Fruit fly (Drosophila melanogaster) whole organism, adult: ENCODE measurements around the gene CG32299.
A peak's percentile ranks its signal among the peaks of the same experiment; 100 is the strongest.

Source experiments
- CG11617 ChIP-seq: fragments of 200-800 bp; sonication (Bioruptor generic); optimal IDR thresholded peaks from 2 replicates; lab custom pipeline; 2017; ENCODE audit warnings: mild to moderate bottlenecking, missing biosample characterization, missing genetic modification reagents, missing genetic modification characterization
- CG12768 ChIP-seq: fragments of 200-800 bp; sonication (Bioruptor generic); optimal IDR thresholded peaks from 2 replicates; lab custom pipeline; 2017; ENCODE audit warnings: missing biosample characterization, missing genetic modification characterization, mild to moderate bottlenecking, moderate library complexity, missing genetic modification reagents
- CG14711 ChIP-seq: fragments of 200-800 bp; sonication (Bioruptor generic); optimal IDR thresholded peaks from 2 replicates; lab custom pipeline; 2018; ENCODE audit warnings: missing biosample characterization, mild to moderate bottlenecking, missing genetic modification characterization, moderate library complexity
- CG1620 ChIP-seq: fragments of 200-800 bp; sonication (Bioruptor generic); optimal IDR thresholded peaks from 2 replicates; lab custom pipeline; 2016; ENCODE audit warnings: missing biosample characterization, missing genetic modification characterization
- CG33017 ChIP-seq: fragments of 200-800 bp; sonication (Bioruptor generic); optimal IDR thresholded peaks from 2 replicates; lab custom pipeline; 2018; ENCODE audit warnings: missing biosample characterization, mild to moderate bottlenecking, missing genetic modification characterization, moderate library complexity
- CG5204 ChIP-seq: fragments of 200-800 bp; sonication (Bioruptor generic); optimal IDR thresholded peaks from 2 replicates; lab custom pipeline; 2016; ENCODE audit warnings: missing biosample characterization, missing genetic modification characterization
- CG7045 ChIP-seq: fragments of 200-800 bp; sonication (Bioruptor generic); optimal IDR thresholded peaks from 2 replicates; lab custom pipeline; 2017; ENCODE audit warnings: missing biosample characterization, mild to moderate bottlenecking, missing genetic modification characterization
- CG7101 ChIP-seq: fragments of 200-800 bp; sonication (Bioruptor generic); optimal IDR thresholded peaks from 2 replicates; lab custom pipeline; 2018; ENCODE audit warnings: missing biosample characterization, mild to moderate bottlenecking, missing genetic modification characterization, moderate library complexity
- Clk ChIP-seq: fragments of 200-800 bp; sonication (Bioruptor generic); optimal IDR thresholded peaks from 2 replicates; lab custom pipeline; 2017; ENCODE audit warnings: missing biosample characterization, missing genetic modification characterization
- Crg-1 ChIP-seq: fragments of 200-800 bp; sonication (Bioruptor generic); optimal IDR thresholded peaks from 2 replicates; lab custom pipeline; 2016; ENCODE audit warnings: missing biosample characterization, missing genetic modification characterization
- Hr96 ChIP-seq: fragments of 200-800 bp; sonication (Bioruptor generic); optimal IDR thresholded peaks from 2 replicates; lab custom pipeline; 2016; ENCODE audit warnings: missing biosample characterization, missing genetic modification characterization
- Mnt ChIP-seq: fragments of 200-800 bp; sonication (Bioruptor generic); optimal IDR thresholded peaks from 2 replicates; lab custom pipeline; 2016; ENCODE audit warnings: missing biosample characterization, mild to moderate bottlenecking, missing genetic modification characterization
- bab1 ChIP-seq: fragments of 200-800 bp; sonication (Bioruptor generic); optimal IDR thresholded peaks from 3 replicates; lab custom pipeline; 2019; ENCODE audit warnings: missing biosample characterization, mild to moderate bottlenecking, missing genetic modification characterization, moderate library complexity
- cic ChIP-seq: fragments of 200-800 bp; sonication (Bioruptor generic); optimal IDR thresholded peaks from 2 replicates; lab custom pipeline; 2017; ENCODE audit warnings: missing biosample characterization, mild to moderate bottlenecking, missing genetic modification characterization, moderate library complexity
- cnc ChIP-seq, 2 experiments: fragments of >200 bp; optimal IDR thresholded peaks; 2 replicates each; lab custom pipeline; 2017
- kay ChIP-seq: fragments of 200-800 bp; sonication (Bioruptor generic); peaks from one replicate; lab custom pipeline; 2016; ENCODE audit warnings: missing biosample characterization, missing genetic modification characterization, borderline replicate concordance
- ovo ChIP-seq: fragments of 200-800 bp; sonication (Bioruptor generic); optimal IDR thresholded peaks from 2 replicates; lab custom pipeline; 2016; ENCODE audit warnings: missing biosample characterization, missing genetic modification characterization
- pad ChIP-seq: fragments of 200-800 bp; sonication (Bioruptor generic); optimal IDR thresholded peaks from 3 replicates; lab custom pipeline; 2017; ENCODE audit warnings: missing biosample characterization, missing genetic modification characterization, mild to moderate bottlenecking, moderate library complexity, missing genetic modification reagents
- tj ChIP-seq: fragments of 200-800 bp; sonication (Bioruptor generic); optimal IDR thresholded peaks from 3 replicates; lab custom pipeline; 2017; ENCODE audit warnings: missing biosample characterization, mild to moderate bottlenecking, missing genetic modification characterization, moderate library complexity
- toe ChIP-seq: fragments of 200-800 bp; sonication (Bioruptor generic); optimal IDR thresholded peaks from 2 replicates; lab custom pipeline; 2016; ENCODE audit warnings: missing biosample characterization, missing genetic modification characterization

Gene CG32299

dm6 chr3L:2390889-2391288 lies at the start of gene CG32299, which contains the start of gene CG32298:
Gene CG32299 (minus strand): TSS chr3L:2390989.
Gene CG32298 (minus strand): TSS chr3L:2390989.
- no peak for TF ChIP-seq Crg-1 (GFP tag; lab: Kevin White, UChicago)
- no peak for TF ChIP-seq CG7045

- no peak for TF ChIP-seq CG1620 (GFP tag; lab: Kevin White, UChicago)
- TF ChIP-seq tj (GFP tag; lab: Kevin White, UChicago), result peak; percentile 3
These were observed 48.0 kb upstream of the CG32299 start for dm6 chr3L:2438609-2439422.

- no peak for TF ChIP-seq bab1
- no peak for TF ChIP-seq CG1620 (GFP tag; lab: Kevin White, UChicago)
- TF ChIP-seq tj (GFP tag; lab: Kevin White, UChicago), result peak; percentile 73
These were observed 46.8 kb upstream of the CG32299 start for dm6 chr3L:2437571-2437970.

- TF ChIP-seq CG5204 (GFP tag; lab: Kevin White, UChicago) (no peak), pad (GFP tag; lab: Kevin White, UChicago) (no peak), CG33017 (tag; lab: Kevin White, UChicago) (no peak), kay (no peak), CG7045 (no peak), cnc (optimal IDR thresholded peaks at IDR 0.05; lab: Kevin White, UChicago) (no peak)
These were observed 46.1 kb upstream of the CG32299 start for dm6 chr3L:2436754-2437335.

DNA sequence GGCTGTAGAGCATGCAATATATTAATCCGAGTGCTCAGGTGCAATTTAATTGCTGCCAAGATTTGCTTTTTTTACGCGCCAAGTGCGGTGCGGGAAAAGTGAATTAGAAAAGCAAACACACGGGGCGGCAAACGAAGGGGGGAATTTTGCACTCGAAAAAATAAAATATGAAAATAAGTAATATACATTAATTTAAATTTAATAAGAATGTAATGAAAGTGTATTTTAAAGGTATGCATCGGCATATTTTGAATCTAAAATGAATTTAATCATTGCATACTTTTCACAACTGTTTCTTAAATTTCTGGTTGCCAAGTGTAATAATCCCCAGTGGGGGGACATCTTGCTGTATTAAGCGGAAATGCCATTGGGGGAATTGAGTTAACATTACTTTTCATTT lies 43.4 kb upstream of the CG32299 start:
- no peak for TF ChIP-seq Mnt
- peak; percentile 62 for TF ChIP-seq kay
- TF ChIP-seq CG14711 (tag; lab: Kevin White, UChicago), result peak; percentile 41
- peak; percentile 41 for TF ChIP-seq pad (GFP tag; lab: Kevin White, UChicago)
- TF ChIP-seq CG7045, result peak; percentile 16
- peak; percentile 4 for TF ChIP-seq CG33017 (tag; lab: Kevin White, UChicago)

dm6 chr3L:2433358-2433757 lies 42.6 kb upstream of the CG32299 start:
- TF ChIP-seq CG1620 (GFP tag; lab: Kevin White, UChicago) (no peak), toe (GFP tag; lab: Kevin White, UChicago) (no peak), cnc (optimal IDR thresholded peaks at IDR 0.05; lab: Kevin White, UChicago) (no peak), CG7101 (tag; lab: Kevin White, UChicago) (peak; percentile 35), CG7045 (peak; percentile 31), CG14711 (tag; lab: Kevin White, UChicago) (peak; percentile 29), Clk (GFP tag; lab: Kevin White, UChicago) (peak; percentile 3), kay (peak; percentile 51), Crg-1 (GFP tag; lab: Kevin White, UChicago) (no peak), ovo (GFP tag; lab: Kevin White, UChicago) (no peak), Mnt (no peak), tj (GFP tag; lab: Kevin White, UChicago) (no peak), bab1 (no peak), CG12768 (GFP tag; lab: Kevin White, UChicago) (peak; percentile 5)

DNA sequence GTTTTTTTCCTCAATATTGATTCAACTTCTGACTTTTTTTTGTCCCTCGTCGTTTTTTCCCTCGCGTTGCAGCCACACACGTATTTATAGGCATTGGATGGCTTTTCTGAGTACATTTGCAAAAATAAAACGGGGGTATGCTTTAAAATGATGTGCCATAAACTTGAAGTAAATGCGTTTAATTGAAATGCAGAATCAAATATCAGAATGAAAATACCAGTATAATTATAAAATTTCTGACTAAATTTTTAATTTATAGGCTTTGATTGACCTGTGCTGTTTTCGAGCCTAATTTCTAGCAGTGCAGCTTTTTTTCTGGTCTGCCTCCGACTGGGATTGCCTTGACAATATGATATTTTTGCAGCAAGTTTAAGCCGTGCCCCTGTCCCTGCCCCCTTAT lies 40.6 kb upstream of the CG32299 start:
- TF ChIP-seq CG33017 (tag; lab: Kevin White, UChicago), result no peak
- TF ChIP-seq tj (GFP tag; lab: Kevin White, UChicago), result no peak
- TF ChIP-seq CG11617, result no peak
- TF ChIP-seq CG7101 (tag; lab: Kevin White, UChicago), result no peak
- no peak for TF ChIP-seq Crg-1 (GFP tag; lab: Kevin White, UChicago)
- TF ChIP-seq pad (GFP tag; lab: Kevin White, UChicago), result no peak
- no peak for TF ChIP-seq CG14711 (tag; lab: Kevin White, UChicago)
- TF ChIP-seq CG12768 (GFP tag; lab: Kevin White, UChicago), result no peak
- no peak for TF ChIP-seq CG7045
- no peak for TF ChIP-seq Clk (GFP tag; lab: Kevin White, UChicago)

dm6 chr3L:2428488-2429302 lies 37.9 kb upstream of the CG32299 start:
- TF ChIP-seq CG12768 (GFP tag; lab: Kevin White, UChicago) (peak; percentile 50), Clk (GFP tag; lab: Kevin White, UChicago) (no peak), cnc (optimal IDR thresholded peaks at IDR 0.05; lab: Kevin White, UChicago) (no peak), Mnt (peak; percentile 64), CG7101 (tag; lab: Kevin White, UChicago) (peak; percentile 13), CG33017 (tag; lab: Kevin White, UChicago) (peak; percentile 39), pad (GFP tag; lab: Kevin White, UChicago) (no peak), CG7045 (peak; percentile 48), Crg-1 (GFP tag; lab: Kevin White, UChicago) (no peak), CG1620 (GFP tag; lab: Kevin White, UChicago) (no peak), tj (GFP tag; lab: Kevin White, UChicago) (peak; percentile 70), CG11617 (peak; percentile 51), CG5204 (GFP tag; lab: Kevin White, UChicago) (no peak), ovo (GFP tag; lab: Kevin White, UChicago) (no peak), toe (GFP tag; lab: Kevin White, UChicago) (peak; percentile 47), cic (peak; percentile 78), Hr96 (GFP tag; lab: Kevin White, UChicago) (peak; percentile 6), bab1 (no peak), CG14711 (tag; lab: Kevin White, UChicago) (no peak), kay (peak; percentile 75)
